Worm (Caenorhabditis elegans) whole organism, young adult: ENCODE data around the gene nmt-1.

Experiments
- aptf-2 ChIP-seq: fragments of 200-800 bp; sonication (Bioruptor generic); conservative IDR thresholded peaks from 2 replicates; pipeline ENCODE4 v1.3.6; 2022; ENCODE audit warnings: missing genetic modification reagents, missing genetic modification characterization, missing compliant biosample characterization
- ceh-27 ChIP-seq: fragments of 200-800 bp; sonication (Bioruptor generic); optimal IDR thresholded peaks from 2 replicates; lab custom pipeline; 2018; ENCODE audit warnings: mild to moderate bottlenecking, missing genetic modification characterization, moderate library complexity, missing compliant biosample characterization
- ceh-40 ChIP-seq: fragments of 200-800 bp; sonication (Bioruptor generic); IDR thresholded peaks from 2 replicates; pipeline ENCODE4 v1.3.6; 2022; ENCODE audit warnings: missing genetic modification characterization, missing compliant biosample characterization
- chd-7 ChIP-seq: sonication (generic microtip); optimal IDR thresholded peaks from 2 replicates; lab custom pipeline; 2016; ENCODE audit warnings: mild to moderate bottlenecking, missing genetic modification characterization, moderate library complexity, missing compliant biosample characterization
- die-1 ChIP-seq: sonication (generic microtip); optimal IDR thresholded peaks from 2 replicates; lab custom pipeline; 2016; ENCODE audit warnings: missing genotype, mild to moderate bottlenecking, missing genetic modification characterization, missing compliant biosample characterization
- him-1 ChIP-seq: sonication (generic microtip); optimal IDR thresholded peaks from 2 replicates; lab custom pipeline; 2016; ENCODE audit warnings: missing genotype, missing genetic modification reagents, missing genetic modification characterization, missing compliant biosample characterization
- let-607 ChIP-seq, 2 experiments: fragments of 200-800 bp in 1 of 2; sonication (Bioruptor generic) in 1 of 2; sonication (generic microtip) in 1 of 2; optimal IDR thresholded peaks; 2 replicates each; lab custom pipeline; 2016 to 2018; ENCODE audit warnings: mild to moderate bottlenecking in 2 of 2, missing compliant biosample characterization in 2 of 2, missing genetic modification characterization in 2 of 2, moderate library complexity in 2 of 2, missing genotype in 1 of 2
- madf-6 ChIP-seq: fragments of 200-800 bp; sonication (Bioruptor generic); IDR thresholded peaks from 2 replicates; pipeline ENCODE4 v1.3.6; 2022; ENCODE audit warnings: missing genetic modification reagents, missing genetic modification characterization, missing compliant biosample characterization
- nfya-2 ChIP-seq: fragments of 200-800 bp; sonication (Bioruptor generic); IDR thresholded peaks from 2 replicates; pipeline ENCODE4 v1.3.6; 2022; ENCODE audit warnings: missing genetic modification reagents, missing genetic modification characterization, missing compliant biosample characterization
- nhr-90 ChIP-seq: sonication (generic microtip); optimal IDR thresholded peaks from 2 replicates; lab custom pipeline; 2016; ENCODE audit warnings: missing genotype, mild to moderate bottlenecking, missing genetic modification characterization, missing compliant biosample characterization

- TF ChIP-seq ceh-27 (GFP tag; lab: Kevin White, UChicago) (no peak), chd-7 (tag; lab: Kevin White, UChicago) (no peak), madf-6 (GFP tag; lab: Robert Waterston, UW) (no peak), nfya-2 (GFP tag; lab: Robert Waterston, UW) (no peak), nhr-90 (no peak), him-1 (no peak), aptf-2 (GFP tag; lab: Robert Waterston, UW) (no peak), ceh-40 (no peak), die-1 (tag; lab: Kevin White, UChicago) (no peak), let-607 (tag; optimal IDR thresholded peaks at IDR 0.05; lab: Kevin White, UChicago) (no peak)
Observed at ce11 chrIII:6139328-6139727, 23.2 kb upstream of the nmt-1 start.
